Fruit fly (Drosophila melanogaster) whole organism, embryonic: ENCODE measurements around the gene CG15011.
A peak's percentile ranks its signal among the peaks of the same experiment; 100 is the strongest.

Source experiments
- Atf3 ChIP-seq: fragments of 200-800 bp; sonication (Bioruptor generic); optimal IDR thresholded peaks from 3 replicates; lab custom pipeline; 2016; ENCODE audit warnings: missing biosample characterization, missing genetic modification characterization
- BEAF-32 ChIP-seq: fragments of 200-800 bp; sonication (Bioruptor generic); optimal IDR thresholded peaks from 3 replicates; lab custom pipeline; 2017; ENCODE audit warnings: missing biosample characterization, missing genetic modification characterization, mild to moderate bottlenecking, moderate library complexity, missing genetic modification reagents
- CG10209 ChIP-seq: fragments of 200-800 bp; sonication (Bioruptor generic); optimal IDR thresholded peaks from 3 replicates; lab custom pipeline; 2017; ENCODE audit warnings: missing biosample characterization, mild to moderate bottlenecking, missing genetic modification characterization, missing genetic modification reagents
- CG10979 ChIP-seq: fragments of 200-800 bp; sonication (Bioruptor generic); optimal IDR thresholded peaks from 2 replicates; lab custom pipeline; 2018; ENCODE audit warnings: missing biosample characterization, mild to moderate bottlenecking, missing genetic modification characterization, moderate library complexity
- CG12942 ChIP-seq: fragments of 200-800 bp; sonication (Bioruptor generic); optimal IDR thresholded peaks from 3 replicates; lab custom pipeline; 2016; ENCODE audit warnings: missing biosample characterization, missing genetic modification characterization
- CG13296 ChIP-seq: fragments of 200-800 bp; sonication (Bioruptor generic); optimal IDR thresholded peaks from 3 replicates; lab custom pipeline; 2018; ENCODE audit warnings: missing biosample characterization, mild to moderate bottlenecking, missing genetic modification characterization
- CG15269 ChIP-seq: fragments of 200-800 bp; sonication (Bioruptor generic); optimal IDR thresholded peaks from 2 replicates; lab custom pipeline; 2018; ENCODE audit warnings: missing biosample characterization, mild to moderate bottlenecking, missing genetic modification characterization, moderate library complexity
- CG15696 ChIP-seq: fragments of 200-800 bp; sonication (Bioruptor generic); optimal IDR thresholded peaks from 2 replicates; lab custom pipeline; 2019; ENCODE audit warnings: missing biosample characterization, mild to moderate bottlenecking, missing genetic modification characterization, moderate library complexity
- CG17802 ChIP-seq: fragments of 200-800 bp; sonication (Bioruptor generic); optimal IDR thresholded peaks from 2 replicates; lab custom pipeline; 2018; ENCODE audit warnings: missing biosample characterization, mild to moderate bottlenecking, missing genetic modification characterization, moderate library complexity
- CG18476 ChIP-seq: fragments of 200-800 bp; sonication (Bioruptor generic); optimal IDR thresholded peaks from 2 replicates; lab custom pipeline; 2016; ENCODE audit warnings: missing biosample characterization, mild to moderate bottlenecking, missing genetic modification characterization
- CG31224 ChIP-seq: fragments of 200-800 bp; sonication (Bioruptor generic); IDR thresholded peaks from 2 replicates; pipeline ENCODE4 v1.3.6; 2022; ENCODE audit warnings: missing biosample characterization, missing genetic modification characterization
- CG32772 ChIP-seq: fragments of 200-800 bp; sonication (Bioruptor generic); IDR thresholded peaks from 2 replicates; pipeline ENCODE4 v1.3.6; 2022; ENCODE audit warnings: missing biosample characterization, missing genetic modification characterization
- CG3281 ChIP-seq: fragments of 200-800 bp; sonication (Bioruptor generic); optimal IDR thresholded peaks from 3 replicates; lab custom pipeline; 2017; ENCODE audit warnings: missing biosample characterization, mild to moderate bottlenecking, missing genetic modification characterization
- CG4328 ChIP-seq: fragments of 200-800 bp; sonication (Bioruptor generic); optimal IDR thresholded peaks from 3 replicates; lab custom pipeline; 2017; ENCODE audit warnings: missing biosample characterization, missing genetic modification reagents, missing genetic modification characterization
- CG7372 ChIP-seq: fragments of 200-800 bp; sonication (Bioruptor generic); IDR thresholded peaks from 2 replicates; pipeline ENCODE4 v1.3.6; 2022; ENCODE audit warnings: missing biosample characterization, missing genetic modification characterization
- CG7745 ChIP-seq: fragments of 200-800 bp; sonication (Bioruptor generic); optimal IDR thresholded peaks from 2 replicates; lab custom pipeline; 2018; ENCODE audit warnings: missing biosample characterization, mild to moderate bottlenecking, missing genetic modification characterization, moderate library complexity
- CG8388 ChIP-seq: fragments of 200-800 bp; sonication (Bioruptor generic); optimal IDR thresholded peaks from 2 replicates; lab custom pipeline; 2019; ENCODE audit warnings: missing biosample characterization, mild to moderate bottlenecking, missing genetic modification characterization, moderate library complexity
- CG9876 ChIP-seq: fragments of 200-800 bp; sonication (Bioruptor generic); optimal IDR thresholded peaks from 2 replicates; lab custom pipeline; 2016; ENCODE audit warnings: missing biosample characterization, missing genetic modification characterization
- Camta ChIP-seq: fragments of 200-800 bp; sonication (Bioruptor generic); optimal IDR thresholded peaks from 2 replicates; lab custom pipeline; 2016; ENCODE audit warnings: missing biosample characterization, missing genetic modification characterization
- D19A ChIP-seq: fragments of 200-800 bp; optimal IDR thresholded peaks from 3 replicates; lab custom pipeline; 2019; ENCODE audit warnings: missing biosample characterization, mild to moderate bottlenecking, missing genetic modification characterization, moderate library complexity
- Dek ChIP-seq: fragments of 200-800 bp; sonication (Bioruptor generic); optimal IDR thresholded peaks from 3 replicates; lab custom pipeline; 2019; ENCODE audit warnings: missing biosample characterization, mild to moderate bottlenecking, missing genetic modification characterization, moderate library complexity
- Doc3 ChIP-seq: fragments of 200-800 bp; sonication (Bioruptor generic); IDR thresholded peaks from 3 replicates; pipeline ENCODE4 v1.3.6; 2022; ENCODE audit warnings: missing biosample characterization, missing genetic modification characterization; ENCODE audit not compliant: partially characterized antibody
- E2f2 ChIP-seq: fragments of 200-800 bp; sonication (Bioruptor generic); IDR thresholded peaks from 2 replicates; pipeline ENCODE4 v1.3.6; 2022; ENCODE audit warnings: missing biosample characterization, missing genetic modification characterization
- GATAe ChIP-seq: fragments of 200-800 bp; sonication (Bioruptor generic); conservative IDR thresholded peaks from 2 replicates; pipeline ENCODE4 v1.3.6; 2022; ENCODE audit warnings: missing biosample characterization, missing genetic modification characterization
- HHEX ChIP-seq: fragments of 200-800 bp; sonication (Bioruptor generic); optimal IDR thresholded peaks from 3 replicates; lab custom pipeline; 2017; ENCODE audit warnings: missing biosample characterization, mild to moderate bottlenecking, missing genetic modification characterization, missing genetic modification reagents
- NK7.1 ChIP-seq: fragments of 200-800 bp; sonication (Bioruptor generic); optimal IDR thresholded peaks from 3 replicates; lab custom pipeline; 2016; ENCODE audit warnings: missing biosample characterization, missing genetic modification characterization
- Opbp ChIP-seq: fragments of 200-800 bp; sonication (Bioruptor generic); IDR thresholded peaks from 3 replicates; pipeline ENCODE4 v1.3.6; 2022; ENCODE audit warnings: missing biosample characterization, missing genetic modification characterization; ENCODE audit not compliant: partially characterized antibody
- Xrp1 ChIP-seq: fragments of 200-800 bp; sonication (Bioruptor generic); IDR thresholded peaks from 2 replicates; pipeline ENCODE4 v1.3.6; 2022; ENCODE audit warnings: missing biosample characterization, missing genetic modification characterization
- ac ChIP-seq: fragments of 200-800 bp; sonication (Bioruptor generic); optimal IDR thresholded peaks from 3 replicates; lab custom pipeline; 2017; ENCODE audit warnings: missing biosample characterization, mild to moderate bottlenecking, missing genetic modification characterization
- chif ChIP-seq, 2 experiments: fragments of 200-800 bp; sonication (Bioruptor generic); optimal IDR thresholded peaks; 3 replicates each; lab custom pipeline; 2016; ENCODE audit warnings: missing biosample characterization in 2 of 2, missing genetic modification characterization in 2 of 2
- crp ChIP-seq, 2 experiments: fragments of 200-800 bp; sonication (Bioruptor generic); optimal IDR thresholded peaks; 2 replicates in 1 of 2; 3 replicates in 1 of 2; lab custom pipeline; 2017; ENCODE audit warnings: missing biosample characterization in 2 of 2, missing genetic modification characterization in 2 of 2, mild to moderate bottlenecking in 1 of 2, moderate library complexity in 1 of 2
- dimm ChIP-seq: fragments of 200-800 bp; sonication (Bioruptor generic); IDR thresholded peaks from 2 replicates; pipeline ENCODE4 v1.3.6; 2022; ENCODE audit warnings: missing biosample characterization, missing genetic modification characterization
- fd3F ChIP-seq: fragments of 200-800 bp; sonication (Bioruptor generic); optimal IDR thresholded peaks from 2 replicates; lab custom pipeline; 2018; ENCODE audit warnings: missing biosample characterization, mild to moderate bottlenecking, missing genetic modification characterization, moderate library complexity
- fru ChIP-seq: fragments of >200 bp; optimal IDR thresholded peaks from 2 replicates; lab custom pipeline; 2017
- h ChIP-seq: fragments of >200 bp; optimal IDR thresholded peaks from 2 replicates; lab custom pipeline; 2017
- jing ChIP-seq: fragments of 200-800 bp; sonication (Bioruptor generic); optimal IDR thresholded peaks from 2 replicates; lab custom pipeline; 2018; ENCODE audit warnings: missing biosample characterization, mild to moderate bottlenecking, missing genetic modification characterization
- lov ChIP-seq, 2 experiments: fragments of 200-800 bp in 1 of 2; fragments of >200 bp in 1 of 2; sonication (Bioruptor generic) in 1 of 2; IDR thresholded peaks in 1 of 2; optimal IDR thresholded peaks in 1 of 2; 2 replicates in 1 of 2; 3 replicates in 1 of 2; pipeline versions ENCODE4 v1.3.6 to Lab custom; 2017 to 2022; ENCODE audit warnings: missing biosample characterization in 1 of 2, missing genetic modification characterization in 1 of 2
- nerfin-2 ChIP-seq: fragments of 200-800 bp; sonication (Bioruptor generic); IDR thresholded peaks from 2 replicates; pipeline ENCODE4 v1.3.6; 2022; ENCODE audit warnings: missing biosample characterization, missing genetic modification characterization; ENCODE audit not compliant: partially characterized antibody
- nmo ChIP-seq: fragments of 200-800 bp; sonication (Bioruptor generic); optimal IDR thresholded peaks from 2 replicates; lab custom pipeline; 2018; ENCODE audit warnings: missing biosample characterization, mild to moderate bottlenecking, missing genetic modification characterization, moderate library complexity
- pfk ChIP-seq: fragments of 200-800 bp; sonication (Bioruptor generic); optimal IDR thresholded peaks from 2 replicates; lab custom pipeline; 2018; ENCODE audit warnings: missing biosample characterization, mild to moderate bottlenecking, missing genetic modification characterization, moderate library complexity
- ranshi ChIP-seq: fragments of 200-800 bp; sonication (Bioruptor generic); IDR thresholded peaks from 2 replicates; pipeline ENCODE4 v1.3.6; 2022; ENCODE audit warnings: missing biosample characterization, missing genetic modification characterization
- scrt ChIP-seq: fragments of 200-800 bp; sonication (Bioruptor generic); optimal IDR thresholded peaks from 2 replicates; lab custom pipeline; 2018; ENCODE audit warnings: missing biosample characterization, mild to moderate bottlenecking, missing genetic modification characterization, moderate library complexity
- shn ChIP-seq: fragments of 200-800 bp; sonication (Bioruptor generic); optimal IDR thresholded peaks from 3 replicates; lab custom pipeline; 2016; ENCODE audit warnings: missing biosample characterization, missing genetic modification characterization
- slbo ChIP-seq: fragments of 200-800 bp; sonication (Bioruptor generic); IDR thresholded peaks from 2 replicates; pipeline ENCODE4 v1.3.6; 2022; ENCODE audit warnings: missing biosample characterization, missing genetic modification characterization
- so ChIP-seq: fragments of 200-800 bp; sonication (Bioruptor generic); IDR thresholded peaks from 3 replicates; pipeline ENCODE4 v1.3.6; 2022; ENCODE audit warnings: missing biosample characterization, missing genetic modification characterization
- tll ChIP-seq, 2 experiments: fragments of 200-800 bp in 1 of 2; fragments of >200 bp in 1 of 2; sonication (Bioruptor generic) in 1 of 2; optimal IDR thresholded peaks; 2 replicates each; lab custom pipeline; 2017 to 2019; ENCODE audit warnings: missing biosample characterization in 2 of 2, missing genetic modification characterization in 2 of 2, mild to moderate bottlenecking in 1 of 2, moderate library complexity in 1 of 2
- twi ChIP-seq: fragments of 200-800 bp; optimal IDR thresholded peaks from 2 replicates; lab custom pipeline; 2019; ENCODE audit warnings: missing biosample characterization, mild to moderate bottlenecking, missing genetic modification characterization, moderate library complexity

CG15011 gene

dm6 chr3L:4239442-4240322 lies 19.3 kb downstream of the CG15011 start, which contains the start of gene Sqor (continued):
- TF ChIP-seq Xrp1 (GFP tag; lab: Robert Waterston, UW) (peak; percentile 31; the same call in 1 of the 2 replicates), CG15269 (peak; percentile 92), CG18476 (GFP tag; lab: Kevin White, UChicago) (peak; percentile 66), CG9876 (GFP tag; lab: Kevin White, UChicago) (peak; percentile 88), pfk (GFP tag; lab: Kevin White, UChicago) (peak; percentile 14), CG7372 (GFP tag; lab: Robert Waterston, UW) (peak; percentile 60), CG17802 (peak; percentile 53), ranshi (GFP tag; lab: Robert Waterston, UW) (peak; percentile 59), Dek (tag; lab: Kevin White, UChicago) (peak; percentile 91), CG10979 (tag; lab: Kevin White, UChicago) (peak; percentile 33), CG32772 (GFP tag; lab: Robert Waterston, UW) (peak; percentile 72), tll (GFP tag; optimal IDR thresholded peaks at IDR 0.05; lab: Kevin White, UChicago) (no peak), slbo (GFP tag; lab: Robert Waterston, UW) (peak; percentile 87), crp (GFP tag; optimal IDR thresholded peaks at IDR 0.05; lab: Kevin White, UChicago) (peak in 1 of 2 experiments; percentile 80), CG13296 (GFP tag; lab: Kevin White, UChicago) (peak; percentile 93), scrt (peak; percentile 91), fd3F (GFP tag; lab: Kevin White, UChicago) (peak; percentile 86), twi (peak; percentile 33), dimm (GFP tag; lab: Robert Waterston, UW) (peak; percentile 62; the same call in 1 of the 2 replicates), BEAF-32 (GFP tag; lab: Kevin White, UChicago) (no peak), Opbp (GFP tag; lab: Robert Waterston, UW) (no peak), lov (optimal IDR thresholded peaks at IDR 0.05; lab: Kevin White, UChicago) (no peak), lov (GFP tag; IDR thresholded peaks at IDR 0.05; lab: Robert Waterston, UW) (peak; percentile 59; the same call in 1 of the 3 replicates), GATAe (peak; percentile 66), Atf3 (GFP tag; lab: Kevin White, UChicago) (peak; percentile 93), Camta (GFP tag; lab: Kevin White, UChicago) (peak; percentile 73), HHEX (GFP tag; lab: Kevin White, UChicago) (peak; percentile 82), CG10209 (GFP tag; lab: Kevin White, UChicago) (peak; percentile 89), CG31224 (GFP tag; lab: Robert Waterston, UW) (peak; percentile 63), CG7745 (no peak), Doc3 (GFP tag; lab: Robert Waterston, UW) (no peak), ac (GFP tag; lab: Kevin White, UChicago) (no peak), CG15696 (peak; percentile 31), E2f2 (GFP tag; lab: Robert Waterston, UW) (peak; percentile 59), h (lab: Kevin White, UChicago) (no peak), CG4328 (GFP tag; lab: Kevin White, UChicago) (peak; percentile 72), shn (GFP tag; lab: Kevin White, UChicago) (peak; percentile 91), CG8388 (GFP tag; lab: Kevin White, UChicago) (peak; percentile 68), CG12942 (GFP tag; lab: Kevin White, UChicago) (peak; percentile 49), NK7.1 (peak; percentile 89), CG3281 (GFP tag; lab: Kevin White, UChicago) (peak; percentile 93), fru (lab: Kevin White, UChicago) (no peak), nerfin-2 (GFP tag; lab: Robert Waterston, UW) (peak; percentile 12; the same call in 1 of the 2 replicates), so (GFP tag; lab: Robert Waterston, UW) (peak; percentile 85), chif (GFP tag; optimal IDR thresholded peaks at IDR 0.05; lab: Kevin White, UChicago) (peak; percentile 61 to 81), nmo (GFP tag; lab: Kevin White, UChicago) (peak; percentile 86), D19A (peak; percentile 64), jing (GFP tag; lab: Kevin White, UChicago) (peak; percentile 75)
